Worm (Caenorhabditis elegans) whole organism, L3 larva: ENCODE data around the gene Y14H12B.2.

Experiments
- aly-2 ChIP-seq: fragments of 150-350 bp; optimal IDR thresholded peaks from 2 replicates; lab custom pipeline; 2014; ENCODE audit warnings: missing biosample characterization, missing genetic modification characterization
- ama-1 ChIP-seq: fragments of 150-350 bp; optimal IDR thresholded peaks from 2 replicates; lab custom pipeline; 2018
- ceh-16 ChIP-seq: sonication (generic microtip); optimal IDR thresholded peaks from 2 replicates; lab custom pipeline; 2017; ENCODE audit warnings: missing biosample characterization, missing genetic modification characterization
- ceh-82 ChIP-seq: fragments of 150-350 bp; optimal IDR thresholded peaks from 2 replicates; lab custom pipeline; 2014; ENCODE audit warnings: missing biosample characterization, missing genetic modification characterization
- daf-12 ChIP-seq: fragments of 150-350 bp; optimal IDR thresholded peaks from 2 replicates; lab custom pipeline; 2014; ENCODE audit warnings: missing biosample characterization, missing genetic modification reagents, missing genetic modification characterization
- egl-27 ChIP-seq: sonication (generic microtip); optimal IDR thresholded peaks from 4 replicates; lab custom pipeline; 2017; ENCODE audit warnings: missing biosample characterization, missing genetic modification reagents, missing genetic modification characterization
- egl-5 ChIP-seq: fragments of 150-350 bp; optimal IDR thresholded peaks from 2 replicates; lab custom pipeline; 2017; ENCODE audit warnings: missing biosample characterization, missing genetic modification reagents, missing genetic modification characterization, inconsistent platforms
- elt-2 ChIP-seq: sonication (generic microtip); optimal IDR thresholded peaks from 2 replicates; lab custom pipeline; 2016; ENCODE audit warnings: missing genetic modification reagents, mild to moderate bottlenecking, missing genetic modification characterization, missing compliant biosample characterization
- elt-3 ChIP-seq, 3 experiments: fragments of 150-350 bp in 1 of 3; sonication (generic microtip) in 2 of 3; optimal IDR thresholded peaks; 2 replicates in 2 of 3; 4 replicates in 1 of 3; lab custom pipeline; 2014 to 2017; ENCODE audit warnings: missing biosample characterization in 3 of 3, missing genetic modification characterization in 3 of 3
- eor-1 ChIP-seq, 2 experiments: fragments of 150-350 bp; optimal IDR thresholded peaks; 2 replicates each; lab custom pipeline; 2014 to 2018; ENCODE audit warnings: missing biosample characterization in 2 of 2, missing genetic modification characterization in 2 of 2
- fkh-10 ChIP-seq: sonication (generic microtip); optimal IDR thresholded peaks from 2 replicates; lab custom pipeline; 2017; ENCODE audit warnings: missing biosample characterization, missing genetic modification reagents, missing genetic modification characterization
- fos-1 ChIP-seq: fragments of 150-350 bp; optimal IDR thresholded peaks from 2 replicates; lab custom pipeline; 2014; ENCODE audit warnings: missing biosample characterization, missing genetic modification characterization
- hmg-11 ChIP-seq: sonication (generic microtip); optimal IDR thresholded peaks from 2 replicates; lab custom pipeline; 2016; ENCODE audit warnings: missing genetic modification characterization, missing compliant biosample characterization
- jun-1 ChIP-seq: fragments of 150-350 bp; optimal IDR thresholded peaks from 2 replicates; lab custom pipeline; 2014; ENCODE audit warnings: missing biosample characterization, missing genetic modification reagents, missing genetic modification characterization
- lsy-12 ChIP-seq: sonication (generic microtip); optimal IDR thresholded peaks from 2 replicates; lab custom pipeline; 2016; ENCODE audit warnings: mild to moderate bottlenecking, missing genetic modification characterization, missing compliant biosample characterization
- mdl-1 ChIP-seq: fragments of 150-350 bp; optimal IDR thresholded peaks from 2 replicates; lab custom pipeline; 2014; ENCODE audit warnings: missing biosample characterization, missing genetic modification characterization
- mml-1 ChIP-seq: fragments of 150-350 bp; sonication (generic microtip); optimal IDR thresholded peaks from 3 replicates; lab custom pipeline; 2014; ENCODE audit warnings: missing biosample characterization, missing genetic modification characterization
- nfya-1 ChIP-seq: sonication (generic microtip); optimal IDR thresholded peaks from 2 replicates; lab custom pipeline; 2017; ENCODE audit warnings: missing genetic modification characterization, mild to moderate bottlenecking, missing compliant biosample characterization, antibody characterized with exemption, moderate library complexity; ENCODE audit not compliant: insufficient read depth
- nhr-11 ChIP-seq: fragments of 150-350 bp; optimal IDR thresholded peaks from 2 replicates; lab custom pipeline; 2014; ENCODE audit warnings: missing biosample characterization, missing genetic modification characterization
- nhr-12 ChIP-seq: fragments of 150-350 bp; optimal IDR thresholded peaks from 2 replicates; lab custom pipeline; 2014; ENCODE audit warnings: missing biosample characterization, missing genetic modification characterization
- nhr-23 ChIP-seq: fragments of 150-350 bp; optimal IDR thresholded peaks from 2 replicates; lab custom pipeline; 2014; ENCODE audit warnings: missing biosample characterization, missing genetic modification reagents, missing genetic modification characterization
- nhr-25 ChIP-seq: sonication (generic microtip); optimal IDR thresholded peaks from 2 replicates; lab custom pipeline; 2017; ENCODE audit warnings: missing biosample characterization, missing genetic modification characterization
- nhr-28 ChIP-seq: fragments of 150-350 bp; optimal IDR thresholded peaks from 2 replicates; lab custom pipeline; 2014; ENCODE audit warnings: missing biosample characterization, missing genetic modification characterization
- nhr-67 ChIP-seq: fragments of 150-350 bp; optimal IDR thresholded peaks from 2 replicates; lab custom pipeline; 2014; ENCODE audit warnings: missing biosample characterization, missing genetic modification characterization
- nhr-76 ChIP-seq: fragments of 150-350 bp; sonication (generic microtip); optimal IDR thresholded peaks from 5 replicates; lab custom pipeline; 2014; ENCODE audit warnings: missing biosample characterization, missing genetic modification characterization
- nhr-77 ChIP-seq: fragments of 150-350 bp; optimal IDR thresholded peaks from 2 replicates; lab custom pipeline; 2014; ENCODE audit warnings: missing biosample characterization, missing genetic modification characterization
- pha-4 ChIP-seq: fragments of 150-350 bp; optimal IDR thresholded peaks from 2 replicates; lab custom pipeline; 2014; ENCODE audit warnings: missing biosample characterization, missing genetic modification reagents, missing genetic modification characterization
- sea-2 ChIP-seq: fragments of 150-350 bp; sonication (generic microtip); optimal IDR thresholded peaks from 4 replicates; lab custom pipeline; 2014; ENCODE audit warnings: missing biosample characterization, missing genetic modification reagents, missing genetic modification characterization
- tbx-2 ChIP-seq: sonication (generic microtip); optimal IDR thresholded peaks from 2 replicates; lab custom pipeline; 2016; ENCODE audit warnings: mild to moderate bottlenecking, missing genetic modification characterization, missing compliant biosample characterization
- unc-39 ChIP-seq: sonication (generic microtip); optimal IDR thresholded peaks from 4 replicates; lab custom pipeline; 2017; ENCODE audit warnings: missing biosample characterization, missing genetic modification characterization
- unc-62 ChIP-seq: fragments of 150-350 bp; sonication (generic microtip); optimal IDR thresholded peaks from 4 replicates; lab custom pipeline; 2014; ENCODE audit warnings: missing biosample characterization, missing genetic modification reagents, missing genetic modification characterization
- zag-1 ChIP-seq: fragments of 150-350 bp; optimal IDR thresholded peaks from 2 replicates; lab custom pipeline; 2014; ENCODE audit warnings: missing biosample characterization, missing genetic modification characterization
- ztf-4 ChIP-seq: fragments of 150-350 bp; optimal IDR thresholded peaks from 2 replicates; lab custom pipeline; 2014; ENCODE audit warnings: missing biosample characterization, missing genetic modification characterization

The Y14H12B.2 gene

DNA sequence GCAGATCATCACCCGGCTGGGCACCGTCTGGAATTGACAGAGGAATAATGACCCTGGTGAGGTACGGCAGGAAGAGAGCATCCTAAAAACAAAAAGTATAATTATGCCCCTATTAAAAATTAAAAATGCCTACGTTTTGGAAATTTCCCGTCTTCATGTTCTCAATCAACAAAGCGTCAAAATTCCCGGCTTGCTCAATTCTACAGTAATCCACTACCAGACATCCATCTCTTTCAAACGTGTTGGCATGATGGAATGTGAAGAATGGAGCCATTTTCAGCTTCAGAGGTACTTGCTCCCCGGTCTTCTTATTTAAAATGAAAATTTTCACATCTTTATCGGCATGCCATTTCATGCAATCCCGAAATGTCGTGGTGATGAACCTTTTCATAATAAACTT lies 24.2 kb downstream of the Y14H12B.2 start:
- TF ChIP-seq nhr-23 (tag; lab: Kevin White, UChicago) (no peak), jun-1 (tag; lab: Kevin White, UChicago) (no peak), zag-1 (no peak), pha-4 (tag; lab: Kevin White, UChicago) (no peak)

DNA sequence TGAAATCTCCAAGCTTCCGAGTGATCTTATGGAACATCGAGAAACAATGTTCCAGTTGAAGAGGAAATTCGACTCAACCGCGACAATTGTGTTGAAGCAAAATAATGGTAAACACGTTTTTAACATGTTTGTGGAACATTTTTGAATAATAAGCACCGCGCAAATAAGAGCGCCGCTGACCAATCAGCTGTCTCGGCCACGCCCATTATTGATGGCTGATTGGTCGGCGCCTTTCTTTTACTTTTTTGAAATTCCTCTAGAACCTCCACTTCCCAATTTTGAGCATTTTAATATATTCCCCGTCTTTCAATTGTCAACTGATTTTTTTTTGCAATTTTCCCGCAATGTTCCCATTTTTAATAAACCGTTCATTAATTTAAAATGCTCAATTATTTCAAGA lies 25.4 kb downstream of the Y14H12B.2 start:
- TF ChIP-seq nfya-1 (tag; lab: Kevin White, UChicago) (peak; percentile 64), fos-1 (tag; lab: Kevin White, UChicago) (no peak), sea-2 (no peak), egl-5 (no peak), nhr-25 (tag; lab: Kevin White, UChicago) (no peak)

DNA sequence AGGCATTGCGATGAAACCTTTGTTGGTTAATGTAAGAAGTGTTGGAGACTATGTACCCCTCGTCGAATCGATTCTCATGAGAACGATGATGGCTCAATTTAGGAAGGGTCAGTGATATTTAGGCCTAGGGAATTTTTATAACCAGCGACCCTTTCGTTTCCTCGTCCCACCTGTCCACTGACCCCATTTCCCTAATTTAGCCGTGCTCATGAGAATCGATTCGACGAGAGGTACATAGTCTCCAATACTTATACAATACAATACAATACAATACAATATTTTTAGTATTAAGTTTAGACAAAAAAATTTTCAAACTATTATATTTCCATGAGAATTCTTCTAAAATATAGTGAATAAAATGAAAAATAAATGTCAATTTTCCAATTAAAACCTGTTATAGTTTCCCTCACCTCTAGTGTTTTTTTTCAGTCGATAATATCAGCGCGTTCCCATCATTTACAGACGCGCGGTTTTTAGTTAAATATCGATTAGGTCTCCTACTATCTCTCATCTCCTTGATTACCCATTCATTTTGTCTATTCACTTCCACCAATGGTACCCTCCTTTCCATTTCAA lies 26.8 kb downstream of the Y14H12B.2 start, which contains the start of the genes F53C3.11 and fbxb-103:
Gene F53C3.11 (minus strand): TSS at position 101 of the 576 bp plus-strand sequence.
Gene fbxb-103 (plus strand): TSS at position 526 of the 576 bp plus-strand sequence.
- no peak for TF ChIP-seq nhr-23 (tag; lab: Kevin White, UChicago)
- TF ChIP-seq nhr-28 (tag; lab: Kevin White, UChicago), result no peak
- no peak for TF ChIP-seq ztf-4 (tag; lab: Kevin White, UChicago)
- no peak for TF ChIP-seq egl-5
- TF ChIP-seq fkh-10 (GFP tag; lab: Kevin White, UChicago), result no peak
- no peak for TF ChIP-seq nhr-67 (tag; lab: Kevin White, UChicago)
- TF ChIP-seq jun-1 (tag; lab: Kevin White, UChicago), result no peak
- no peak for TF ChIP-seq nhr-25 (tag; lab: Kevin White, UChicago)
- no peak for TF ChIP-seq mml-1 (tag; lab: Kevin White, UChicago)
- no peak for TF ChIP-seq elt-3 (tag; optimal IDR thresholded peaks at IDR 0.05; lab: Kevin White, UChicago)
- TF ChIP-seq nhr-76 (tag; lab: Kevin White, UChicago), result no peak
- TF ChIP-seq fos-1 (tag; lab: Kevin White, UChicago), result no peak
- TF ChIP-seq ama-1 (lab: Kevin White, UChicago), result no peak
- TF ChIP-seq elt-2 (tag; lab: Kevin White, UChicago), result no peak
- TF ChIP-seq hmg-11 (tag; lab: Kevin White, UChicago), result no peak
- TF ChIP-seq aly-2, result no peak
- no peak for TF ChIP-seq nfya-1 (tag; lab: Kevin White, UChicago)
- TF ChIP-seq unc-39 (tag; lab: Kevin White, UChicago), result no peak
- TF ChIP-seq ceh-82, result no peak

DNA sequence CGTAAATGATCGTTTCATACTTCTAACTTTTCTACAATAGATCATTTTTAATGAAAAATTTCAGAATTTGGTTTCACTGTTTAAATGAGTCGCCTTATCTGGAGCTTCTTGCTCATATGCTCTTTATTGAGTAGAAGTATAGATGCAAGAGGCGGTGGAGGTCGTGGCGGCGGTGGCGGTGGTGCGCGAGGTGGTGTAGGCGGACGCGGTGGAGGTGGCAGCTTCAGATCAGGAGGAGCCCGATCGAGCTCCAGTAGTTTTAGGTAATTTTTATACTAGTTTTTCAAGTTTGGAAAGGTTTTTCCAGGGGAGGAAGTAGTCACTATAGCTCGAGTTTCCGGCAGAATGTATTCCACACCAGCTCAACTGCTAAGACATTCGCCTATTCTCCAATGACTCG lies 30.7 kb downstream of the Y14H12B.2 start, which contains the start of gene F53C3.3:
Gene F53C3.3 (plus strand): TSS at position 59 of the 400 bp plus-strand sequence.
- TF ChIP-seq ceh-16 (tag; lab: Kevin White, UChicago) (no peak), unc-62 (no peak), nhr-67 (tag; lab: Kevin White, UChicago) (no peak), ztf-4 (tag; lab: Kevin White, UChicago) (no peak), fkh-10 (GFP tag; lab: Kevin White, UChicago) (no peak), mdl-1 (tag; lab: Kevin White, UChicago) (no peak), nhr-25 (tag; lab: Kevin White, UChicago) (no peak), nhr-12 (tag; lab: Kevin White, UChicago) (no peak), daf-12 (tag; lab: Kevin White, UChicago) (no peak), nhr-77 (tag; lab: Kevin White, UChicago) (no peak), ama-1 (lab: Kevin White, UChicago) (no peak), fos-1 (tag; lab: Kevin White, UChicago) (no peak), egl-27 (no peak), zag-1 (no peak), pha-4 (tag; lab: Kevin White, UChicago) (no peak)
- TF ChIP-seq, all 47 proteins: peak for 0

DNA sequence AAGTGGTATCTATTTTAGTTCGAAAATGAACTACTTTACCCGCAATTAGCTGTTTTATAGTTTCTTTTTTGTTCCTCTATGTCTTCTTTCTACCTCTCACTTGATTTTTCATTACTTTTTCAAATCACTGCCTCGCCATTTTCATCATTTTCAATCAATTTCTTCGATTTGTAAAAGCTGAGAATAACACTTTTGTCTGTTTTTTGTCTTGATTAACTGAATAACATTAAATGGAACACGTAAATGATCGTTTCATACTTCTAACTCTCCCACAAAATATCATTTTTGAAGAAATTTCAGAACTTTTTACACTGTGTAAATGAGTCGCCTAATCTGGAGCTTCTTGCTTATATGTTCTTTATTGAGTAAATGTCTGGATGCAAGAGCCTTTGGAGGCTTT lies 32.4 kb downstream of the Y14H12B.2 start, which contains the start of gene F53C3.4:
Gene F53C3.4 (plus strand): TSS at position 301 of the 400 bp plus-strand sequence.
- TF ChIP-seq nhr-12 (tag; lab: Kevin White, UChicago) (no peak), lsy-12 (no peak), nhr-67 (tag; lab: Kevin White, UChicago) (no peak), fkh-10 (GFP tag; lab: Kevin White, UChicago) (no peak), zag-1 (no peak), ztf-4 (tag; lab: Kevin White, UChicago) (no peak), eor-1 (tag; optimal IDR thresholded peaks at IDR 0.05; lab: Kevin White, UChicago) (no peak), unc-62 (no peak), tbx-2 (no peak), ama-1 (lab: Kevin White, UChicago) (no peak), egl-27 (no peak), nhr-11 (tag; lab: Kevin White, UChicago) (no peak), ceh-82 (no peak), hmg-11 (tag; lab: Kevin White, UChicago) (no peak), nhr-25 (tag; lab: Kevin White, UChicago) (no peak), unc-39 (tag; lab: Kevin White, UChicago) (no peak), elt-2 (tag; lab: Kevin White, UChicago) (no peak)
